Fruit fly (Drosophila melanogaster) whole organism, wandering third instar larva: Measurements from ENCODE around the gene CG15042.
A peak's percentile ranks its signal among the peaks of the same experiment; 100 is the strongest.

Source experiments
- CG32264 ChIP-seq: fragments of 200-800 bp; sonication (Bioruptor generic); optimal IDR thresholded peaks from 2 replicates; lab custom pipeline; 2016; ENCODE audit warnings: missing biosample characterization, missing genetic modification characterization
- CrebA ChIP-seq: fragments of 200-800 bp; sonication (Bioruptor generic); optimal IDR thresholded peaks from 2 replicates; lab custom pipeline; 2016; ENCODE audit warnings: missing biosample characterization, mild to moderate bottlenecking, missing genetic modification characterization, borderline replicate concordance
- Dfd ChIP-seq: fragments of >200 bp; optimal IDR thresholded peaks from 2 replicates; lab custom pipeline; 2017; ENCODE audit warnings: missing biosample characterization, missing genetic modification characterization
- Dif ChIP-seq: fragments of 200-275, 200-300 bp; sonication (Bioruptor generic); optimal IDR thresholded peaks from 2 replicates; lab custom pipeline; 2018; ENCODE audit warnings: missing biosample characterization, missing genetic modification characterization; ENCODE audit not compliant: partially characterized antibody
- GATAd ChIP-seq: sonication (Bioruptor generic); optimal IDR thresholded peaks from 2 replicates; lab custom pipeline; 2016; ENCODE audit warnings: missing biosample characterization, missing genetic modification characterization
- HLH106 ChIP-seq: fragments of 200-800 bp; optimal IDR thresholded peaks from 3 replicates; lab custom pipeline; 2019; ENCODE audit warnings: missing biosample characterization, mild to moderate bottlenecking, missing genetic modification characterization, moderate library complexity
- Hr78 ChIP-seq: fragments of >200 bp; optimal IDR thresholded peaks from 2 replicates; lab custom pipeline; 2017; ENCODE audit warnings: missing biosample characterization, missing genetic modification characterization
- Hr83 ChIP-seq: fragments of 200-300 bp; sonication (Bioruptor generic); optimal IDR thresholded peaks from 2 replicates; lab custom pipeline; 2016; ENCODE audit warnings: missing biosample characterization, mild to moderate bottlenecking, missing genetic modification characterization, moderate library complexity; ENCODE audit not compliant: poor library complexity, severe bottlenecking
- Jra ChIP-seq: sonication (Bioruptor generic); optimal IDR thresholded peaks from 2 replicates; lab custom pipeline; 2016; ENCODE audit warnings: missing biosample characterization, missing genetic modification characterization
- Mio ChIP-seq: sonication (Bioruptor generic); optimal IDR thresholded peaks from 2 replicates; lab custom pipeline; 2016; ENCODE audit warnings: missing biosample characterization, missing genetic modification characterization
- Myc ChIP-seq: fragments of >200 bp; optimal IDR thresholded peaks from 2 replicates; lab custom pipeline; 2017
- OdsH ChIP-seq: fragments of 200-800 bp; sonication (Bioruptor generic); optimal IDR thresholded peaks from 2 replicates; lab custom pipeline; 2016; ENCODE audit warnings: missing biosample characterization, mild to moderate bottlenecking, missing genetic modification characterization
- Rel ChIP-seq, 2 experiments: fragments of 200-800 bp; sonication (Bioruptor generic) in 1 of 2; optimal IDR thresholded peaks; 2 replicates in 1 of 2; 3 replicates in 1 of 2; lab custom pipeline; 2016 to 2019; ENCODE audit warnings: mild to moderate bottlenecking in 2 of 2, missing biosample characterization in 2 of 2, missing genetic modification characterization in 2 of 2, moderate library complexity in 1 of 2
- Sp1 ChIP-seq: fragments of 200-800 bp; sonication (Bioruptor generic); optimal IDR thresholded peaks from 3 replicates; lab custom pipeline; 2019; ENCODE audit warnings: missing biosample characterization, mild to moderate bottlenecking, missing genetic modification characterization, moderate library complexity
- Vsx2 ChIP-seq: fragments of 200-300, 225-300 bp; sonication (Bioruptor generic); optimal IDR thresholded peaks from 2 replicates; lab custom pipeline; 2018; ENCODE audit warnings: missing biosample characterization, missing genetic modification characterization; ENCODE audit not compliant: partially characterized antibody
- brk ChIP-seq: fragments of 200-800 bp; sonication (Bioruptor generic); optimal IDR thresholded peaks from 2 replicates; lab custom pipeline; 2016; ENCODE audit warnings: missing biosample characterization, mild to moderate bottlenecking, missing genetic modification characterization
- dmrt93B ChIP-seq: fragments of 200-800 bp; sonication (Bioruptor generic); optimal IDR thresholded peaks from 2 replicates; lab custom pipeline; 2018; ENCODE audit warnings: missing biosample characterization, mild to moderate bottlenecking, missing genetic modification characterization
- ey ChIP-seq: fragments of 200-800 bp; sonication (Bioruptor generic); optimal IDR thresholded peaks from 2 replicates; lab custom pipeline; 2016; ENCODE audit warnings: missing biosample characterization, missing genetic modification characterization
- foxo ChIP-seq, 2 experiments: fragments of 200-800 bp; sonication (Bioruptor generic); optimal IDR thresholded peaks; 2 replicates in 1 of 2; 3 replicates in 1 of 2; lab custom pipeline; 2016 to 2017; ENCODE audit warnings: missing biosample characterization in 2 of 2, missing genetic modification characterization in 2 of 2
- fru ChIP-seq: fragments of 200-800 bp; sonication (Bioruptor generic); optimal IDR thresholded peaks from 3 replicates; lab custom pipeline; 2016; ENCODE audit warnings: missing biosample characterization, mild to moderate bottlenecking, missing genetic modification characterization
- h ChIP-seq: fragments of 200-800 bp; sonication (Bioruptor generic); optimal IDR thresholded peaks from 3 replicates; lab custom pipeline; 2016; ENCODE audit warnings: missing biosample characterization, mild to moderate bottlenecking, missing genetic modification characterization
- jim ChIP-seq: fragments of 175-275, 200-325 bp; sonication (Bioruptor generic); optimal IDR thresholded peaks from 2 replicates; lab custom pipeline; 2016; ENCODE audit warnings: missing biosample characterization, mild to moderate bottlenecking, missing genetic modification characterization
- sv ChIP-seq: fragments of 200-800 bp; sonication (Bioruptor generic); optimal IDR thresholded peaks from 3 replicates; lab custom pipeline; 2016; ENCODE audit warnings: missing biosample characterization, missing genetic modification characterization
- tai ChIP-seq: sonication (Bioruptor generic); optimal IDR thresholded peaks from 2 replicates; lab custom pipeline; 2016; ENCODE audit warnings: missing biosample characterization, missing genetic modification characterization
- usp ChIP-seq: fragments of >200 bp; optimal IDR thresholded peaks from 2 replicates; lab custom pipeline; 2017; ENCODE audit warnings: missing biosample characterization, missing genetic modification characterization
- woc ChIP-seq: sonication (Bioruptor generic); optimal IDR thresholded peaks from 2 replicates; lab custom pipeline; 2016; ENCODE audit warnings: missing biosample characterization, mild to moderate bottlenecking, missing genetic modification characterization

CG15042 gene

dm6 chrX:18515205-18515921, 12.7 kb downstream of the CG15042 start, which contains the start of the genes Bx and HisRS:
Gene Bx, plus strand, starts transcription at chrX:18515428.
Gene HisRS, plus strand, starts transcription at chrX:18515428.
- TF ChIP-seq Vsx2 = no peak
- TF ChIP-seq Myc = peak; percentile 60

dm6 chrX:18514767-18515166, 13.3 kb downstream of the CG15042 start, which contains the start of gene CG6470:
Gene CG6470, minus strand, starts transcription at chrX:18514867.
- no peak for TF ChIP-seq Hr78 (GFP tag; lab: Kevin White, UChicago)
- no peak for TF ChIP-seq Hr83 (GFP tag; lab: Kevin White, UChicago)

dm6 chrX:18512271-18512679, 15.8 kb downstream of the CG15042 start, which contains the start of gene Ggt-1:
Gene Ggt-1, minus strand, starts transcription at chrX:18512521.
- TF ChIP-seq Rel (GFP tag; optimal IDR thresholded peaks at IDR 0.05; lab: Kevin White, UChicago) = no peak
- TF ChIP-seq Rel (tag; optimal IDR thresholded peaks at IDR 0.05; lab: Kevin White, UChicago) = peak; percentile 31
- TF ChIP-seq Vsx2 = peak; percentile 10
- no peak for TF ChIP-seq jim (GFP tag; lab: Kevin White, UChicago)

dm6 chrX:18510884-18511283, 17.2 kb downstream of the CG15042 start:
- no peak for TF ChIP-seq dmrt93B
- TF ChIP-seq h (GFP tag; lab: Kevin White, UChicago) = no peak
- no peak for TF ChIP-seq Dfd (GFP tag; lab: Kevin White, UChicago)
- TF ChIP-seq Sp1 (GFP tag; lab: Kevin White, UChicago) = peak; percentile 30
- TF ChIP-seq Dif = no peak
- no peak for TF ChIP-seq woc
- no peak for TF ChIP-seq tai

dm6 chrX:18509430-18509829, 18.6 kb downstream of the CG15042 start:
- no peak for TF ChIP-seq CrebA (GFP tag; lab: Kevin White, UChicago)
- TF ChIP-seq Sp1 (GFP tag; lab: Kevin White, UChicago) = peak; percentile 1
- TF ChIP-seq, all 38 proteins: peak for 1

dm6 chrX:18508565-18508964, 19.5 kb downstream of the CG15042 start:
- TF ChIP-seq CG32264 (no peak), jim (GFP tag; lab: Kevin White, UChicago) (no peak), GATAd (GFP tag; lab: Kevin White, UChicago) (no peak), ey (GFP tag; lab: Kevin White, UChicago) (no peak), Vsx2 (no peak), usp (GFP tag; lab: Kevin White, UChicago) (no peak), fru (GFP tag; lab: Kevin White, UChicago) (no peak), brk (GFP tag; lab: Kevin White, UChicago) (no peak), OdsH (GFP tag; lab: Kevin White, UChicago) (no peak), tai (no peak), Myc (no peak), Dif (no peak), Jra (no peak), sv (GFP tag; lab: Kevin White, UChicago) (no peak), foxo (GFP tag; optimal IDR thresholded peaks at IDR 0.05; lab: Kevin White, UChicago) (no peak), HLH106 (no peak), woc (no peak), Hr83 (GFP tag; lab: Kevin White, UChicago) (no peak), Rel (GFP tag; optimal IDR thresholded peaks at IDR 0.05; lab: Kevin White, UChicago) (no peak), Rel (tag; optimal IDR thresholded peaks at IDR 0.05; lab: Kevin White, UChicago) (no peak), Mio (no peak)
